Worm (Caenorhabditis elegans) whole organism, L4/young adult: Measurements from ENCODE around the gene abch-1.

Experiments
- dao-5 ChIP-seq: sonication (generic microtip); optimal IDR thresholded peaks from 2 replicates; lab custom pipeline; 2016; ENCODE audit warnings: missing genotype, missing genetic modification characterization, moderate library complexity, missing compliant biosample characterization
- him-1 ChIP-seq: sonication (generic microtip); optimal IDR thresholded peaks from 2 replicates; lab custom pipeline; 2016; ENCODE audit warnings: missing genotype, missing genetic modification reagents, missing genetic modification characterization, missing compliant biosample characterization

DNA sequence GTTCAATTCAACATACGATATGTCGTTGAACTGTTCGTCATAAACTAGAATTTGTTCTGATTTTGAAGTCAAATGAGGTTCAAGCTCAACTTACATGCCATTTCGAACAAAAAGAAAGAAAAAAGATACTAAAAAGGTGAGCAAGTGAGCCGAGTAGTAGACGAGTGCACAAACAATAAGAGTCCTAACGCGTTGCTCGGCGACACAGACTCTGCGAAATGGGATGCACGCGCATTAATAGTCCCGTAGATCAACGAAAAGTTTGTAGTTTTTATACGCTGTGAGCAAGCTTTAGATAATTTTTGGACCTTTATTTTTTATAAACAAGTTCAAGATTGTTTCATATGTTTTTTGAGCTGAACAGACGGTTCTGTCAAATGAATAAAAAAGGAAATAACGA is 2.8 kb downstream of the abch-1 start, which contains the start of gene C56E6.4:
- no peak for TF ChIP-seq him-1 (tag; lab: Kevin White, UChicago)
- TF ChIP-seq dao-5: no peak
